Fruit fly (Drosophila melanogaster) whole organism, prepupa: Measurements from ENCODE around the gene CG15818.

Experiments used
- Blimp-1 ChIP-seq: fragments of 200-800 bp; sonication (Bioruptor generic); optimal IDR thresholded peaks from 3 replicates; lab custom pipeline; 2017; ENCODE audit warnings: missing biosample characterization, missing genetic modification characterization, mild to moderate bottlenecking, moderate library complexity, missing genetic modification reagents
- CG10631 ChIP-seq: fragments of 200-800 bp; sonication (Bioruptor generic); optimal IDR thresholded peaks from 2 replicates; lab custom pipeline; 2016; ENCODE audit warnings: missing biosample characterization, missing genetic modification characterization
- CG10669 ChIP-seq: fragments of 200-800 bp; sonication (Bioruptor generic); optimal IDR thresholded peaks from 3 replicates; lab custom pipeline; 2018; ENCODE audit warnings: missing biosample characterization, mild to moderate bottlenecking, missing genetic modification characterization, moderate library complexity
- CG11294 ChIP-seq: fragments of 200-800 bp; sonication (Bioruptor generic); IDR thresholded peaks from 2 replicates; pipeline ENCODE4 v1.3.6; 2022; ENCODE audit warnings: missing biosample characterization, missing genetic modification characterization
- CG11762 ChIP-seq: fragments of 200-800 bp; sonication (Bioruptor generic); optimal IDR thresholded peaks from 3 replicates; lab custom pipeline; 2016; ENCODE audit warnings: missing biosample characterization, missing genetic modification characterization; ENCODE audit not compliant: insufficient read depth
- CG11902 ChIP-seq: fragments of 200-800 bp; sonication (Bioruptor generic); optimal IDR thresholded peaks from 3 replicates; lab custom pipeline; 2016; ENCODE audit warnings: missing biosample characterization, missing genetic modification characterization
- CG15336 ChIP-seq: fragments of 200-800 bp; sonication (Bioruptor generic); IDR thresholded peaks from 2 replicates; pipeline ENCODE4 v1.3.6; 2022; ENCODE audit warnings: missing biosample characterization, missing genetic modification characterization
- CG1621 ChIP-seq: fragments of 200-800 bp; sonication (Bioruptor generic); optimal IDR thresholded peaks from 3 replicates; lab custom pipeline; 2018; ENCODE audit warnings: missing biosample characterization, mild to moderate bottlenecking, missing genetic modification characterization
- CG16779 ChIP-seq: fragments of 200-800 bp; sonication (Bioruptor generic); optimal IDR thresholded peaks from 3 replicates; lab custom pipeline; 2017; ENCODE audit warnings: missing biosample characterization, mild to moderate bottlenecking, missing genetic modification characterization
- CG3032 ChIP-seq: fragments of 200-800 bp; optimal IDR thresholded peaks from 2 replicates; lab custom pipeline; 2019; ENCODE audit warnings: missing biosample characterization, mild to moderate bottlenecking, missing genetic modification characterization, moderate library complexity
- CG32006 ChIP-seq: fragments of 200-800 bp; sonication (Bioruptor generic); optimal IDR thresholded peaks from 3 replicates; lab custom pipeline; 2017; ENCODE audit warnings: missing biosample characterization, mild to moderate bottlenecking, missing genetic modification characterization
- CG3919 ChIP-seq: fragments of 200-800 bp; sonication (Bioruptor generic); optimal IDR thresholded peaks from 3 replicates; lab custom pipeline; 2016; ENCODE audit warnings: missing biosample characterization, missing genetic modification characterization
- CG4318 ChIP-seq: fragments of 200-800 bp; sonication (Bioruptor generic); optimal IDR thresholded peaks from 3 replicates; lab custom pipeline; 2017; ENCODE audit warnings: missing biosample characterization, mild to moderate bottlenecking, missing genetic modification characterization
- CG6163 ChIP-seq: fragments of 200-800 bp; sonication (Bioruptor generic); IDR thresholded peaks from 3 replicates; pipeline ENCODE4 v1.3.6; 2022; ENCODE audit warnings: missing biosample characterization, missing genetic modification characterization
- CG6808 ChIP-seq: fragments of 200-800 bp; sonication (Bioruptor generic); optimal IDR thresholded peaks from 3 replicates; lab custom pipeline; 2017; ENCODE audit warnings: missing biosample characterization, missing genetic modification characterization, mild to moderate bottlenecking, moderate library complexity, missing genetic modification reagents
- CG6854 ChIP-seq: fragments of 200-800 bp; sonication (Bioruptor generic); optimal IDR thresholded peaks from 2 replicates; lab custom pipeline; 2017; ENCODE audit warnings: missing biosample characterization, mild to moderate bottlenecking, missing genetic modification characterization
- CG7368 ChIP-seq: fragments of 200-800 bp; sonication (Bioruptor generic); optimal IDR thresholded peaks from 3 replicates; lab custom pipeline; 2016; ENCODE audit warnings: missing biosample characterization, missing genetic modification characterization
- CG9139 ChIP-seq: fragments of 200-800 bp; sonication (Bioruptor generic); optimal IDR thresholded peaks from 3 replicates; lab custom pipeline; 2017; ENCODE audit warnings: missing biosample characterization, mild to moderate bottlenecking, missing genetic modification characterization
- Eip75B ChIP-seq: fragments of 200-800 bp; sonication (Bioruptor generic); optimal IDR thresholded peaks from 3 replicates; lab custom pipeline; 2016; ENCODE audit warnings: missing biosample characterization, missing genetic modification characterization
- Eip78C ChIP-seq: fragments of 200-800 bp; sonication (Bioruptor generic); peaks from one replicate; lab custom pipeline; 2016; ENCODE audit warnings: missing biosample characterization, missing genetic modification characterization
- Eip93F ChIP-seq: fragments of 200-800 bp; sonication (Bioruptor generic); optimal IDR thresholded peaks from 2 replicates; lab custom pipeline; 2016; ENCODE audit warnings: missing biosample characterization, mild to moderate bottlenecking, missing genetic modification characterization
- Ets96B ChIP-seq: fragments of 200-800 bp; optimal IDR thresholded peaks from 2 replicates; lab custom pipeline; 2019; ENCODE audit warnings: missing biosample characterization, mild to moderate bottlenecking, missing genetic modification characterization, moderate library complexity
- Hr38 ChIP-seq: sonication (Bioruptor generic); optimal IDR thresholded peaks from 2 replicates; lab custom pipeline; 2016; ENCODE audit warnings: missing biosample characterization, missing genetic modification characterization
- Hr39 ChIP-seq: fragments of 200-800 bp; sonication (Bioruptor generic); optimal IDR thresholded peaks from 2 replicates; lab custom pipeline; 2016; ENCODE audit warnings: missing biosample characterization, missing genetic modification characterization
- Lpt ChIP-seq: fragments of 200-800 bp; sonication (Bioruptor generic); optimal IDR thresholded peaks from 3 replicates; lab custom pipeline; 2016; ENCODE audit warnings: missing biosample characterization, missing genetic modification characterization
- Met ChIP-seq: fragments of 200-800 bp; sonication (Bioruptor generic); optimal IDR thresholded peaks from 3 replicates; lab custom pipeline; 2016; ENCODE audit warnings: missing biosample characterization, missing genetic modification characterization
- Sox102F ChIP-seq: fragments of 200-800 bp; sonication (Bioruptor generic); optimal IDR thresholded peaks from 2 replicates; lab custom pipeline; 2016; ENCODE audit warnings: missing biosample characterization, mild to moderate bottlenecking, missing genetic modification characterization
- Sox15 ChIP-seq: fragments of 200-800 bp; sonication (Bioruptor generic); optimal IDR thresholded peaks from 3 replicates; lab custom pipeline; 2016; ENCODE audit warnings: missing biosample characterization, missing genetic modification characterization
- cyc ChIP-seq: fragments of 200-800 bp; sonication (Bioruptor generic); optimal IDR thresholded peaks from 3 replicates; lab custom pipeline; 2016; ENCODE audit warnings: missing biosample characterization, missing genetic modification characterization
- dac ChIP-seq: fragments of 200-800 bp; sonication (Bioruptor generic); optimal IDR thresholded peaks from 2 replicates; lab custom pipeline; 2017; ENCODE audit warnings: missing biosample characterization, mild to moderate bottlenecking, missing genetic modification characterization
- dsx ChIP-seq: fragments of 200-800 bp; optimal IDR thresholded peaks from 3 replicates; lab custom pipeline; 2019; ENCODE audit warnings: missing biosample characterization, mild to moderate bottlenecking, missing genetic modification characterization, moderate library complexity; ENCODE audit not compliant: poor library complexity, severe bottlenecking
- eg ChIP-seq: fragments of 200-800 bp; sonication (Bioruptor generic); IDR thresholded peaks from 3 replicates; pipeline ENCODE4 v1.3.6; 2022; ENCODE audit warnings: missing biosample characterization, missing genetic modification characterization
- esn ChIP-seq: fragments of 200-800 bp; sonication (Bioruptor generic); optimal IDR thresholded peaks from 2 replicates; lab custom pipeline; 2016; ENCODE audit warnings: missing biosample characterization, mild to moderate bottlenecking, missing genetic modification characterization, moderate library complexity
- fd59A ChIP-seq: fragments of 200-800 bp; sonication (Bioruptor generic); optimal IDR thresholded peaks from 2 replicates; lab custom pipeline; 2017; ENCODE audit warnings: missing biosample characterization, mild to moderate bottlenecking, missing genetic modification characterization, missing genetic modification reagents
- fkh ChIP-seq: fragments of 200-800 bp; sonication (Bioruptor generic); optimal IDR thresholded peaks from 3 replicates; lab custom pipeline; 2017; ENCODE audit warnings: missing biosample characterization, mild to moderate bottlenecking, missing genetic modification characterization, moderate library complexity
- lz ChIP-seq: fragments of 200-800 bp; sonication (Bioruptor generic); optimal IDR thresholded peaks from 3 replicates; lab custom pipeline; 2016; ENCODE audit warnings: missing biosample characterization, missing genetic modification characterization
- net ChIP-seq: fragments of 200-800 bp; sonication (Bioruptor generic); optimal IDR thresholded peaks from 3 replicates; lab custom pipeline; 2016; ENCODE audit warnings: missing biosample characterization, missing genetic modification characterization
- pdm3 ChIP-seq: fragments of 200-800 bp; sonication (Bioruptor generic); optimal IDR thresholded peaks from 3 replicates; lab custom pipeline; 2016; ENCODE audit warnings: missing biosample characterization, missing genetic modification characterization
- salr ChIP-seq, 2 experiments: fragments of 200-800 bp; sonication (Bioruptor generic); optimal IDR thresholded peaks; 3 replicates each; lab custom pipeline; 2016 to 2018; ENCODE audit warnings: missing biosample characterization in 2 of 2, missing genetic modification characterization in 2 of 2, mild to moderate bottlenecking in 1 of 2
- spab ChIP-seq: fragments of 200-800 bp; sonication (Bioruptor generic); optimal IDR thresholded peaks from 2 replicates; lab custom pipeline; 2017; ENCODE audit warnings: missing biosample characterization, mild to moderate bottlenecking, missing genetic modification characterization, missing genetic modification reagents
- ss ChIP-seq, 2 experiments: fragments of 200-800 bp; sonication (Bioruptor generic); optimal IDR thresholded peaks; 2 replicates in 1 of 2; 3 replicates in 1 of 2; lab custom pipeline; 2017 to 2018; ENCODE audit warnings: mild to moderate bottlenecking in 2 of 2, missing biosample characterization in 2 of 2, missing genetic modification characterization in 2 of 2, moderate library complexity in 1 of 2
- svp ChIP-seq: fragments of 200-800 bp; sonication (Bioruptor generic); peaks from one replicate; lab custom pipeline; 2016; ENCODE audit warnings: missing biosample characterization, missing genetic modification characterization
- topi ChIP-seq: fragments of 200-800 bp; sonication (Bioruptor generic); optimal IDR thresholded peaks from 3 replicates; lab custom pipeline; 2016; ENCODE audit warnings: missing biosample characterization, missing genetic modification characterization
- vri ChIP-seq: fragments of 200-800 bp; sonication (Bioruptor generic); optimal IDR thresholded peaks from 3 replicates; lab custom pipeline; 2016; ENCODE audit warnings: missing biosample characterization, mild to moderate bottlenecking, missing genetic modification characterization

CG15818 gene

dm6 chr2L:7420305-7421287 lies 9.9 kb downstream of the CG15818 start (continued):
- TF ChIP-seq cyc (GFP tag; lab: Kevin White, UChicago) (peak; percentile 74), fkh (GFP tag; lab: Kevin White, UChicago) (no peak), net (GFP tag; lab: Kevin White, UChicago) (peak; percentile 76), lz (peak; percentile 87), ss (GFP tag; optimal IDR thresholded peaks at IDR 0.05; lab: Kevin White, UChicago) (peak; percentile 90 to 91), svp (GFP tag; lab: Kevin White, UChicago) (peak; percentile 94), fd59A (peak; percentile 94), CG6854 (peak; percentile 26), CG11294 (GFP tag; lab: Robert Waterston, UW) (peak; percentile 61), Eip93F (GFP tag; lab: Kevin White, UChicago) (peak; percentile 66), salr (GFP tag; optimal IDR thresholded peaks at IDR 0.05; lab: Kevin White, UChicago) (peak; percentile 63 to 90), Sox102F (GFP tag; lab: Kevin White, UChicago) (peak; percentile 81), CG3919 (peak; percentile 86), CG4318 (GFP tag; lab: Kevin White, UChicago) (peak; percentile 57), Eip75B (peak; percentile 80), vri (GFP tag; lab: Kevin White, UChicago) (peak; percentile 78), CG32006 (GFP tag; lab: Kevin White, UChicago) (peak; percentile 80), Blimp-1 (peak; percentile 35), Eip78C (GFP tag; lab: Kevin White, UChicago) (peak; percentile 95), CG16779 (tag; lab: Kevin White, UChicago) (peak; percentile 70), Hr38 (GFP tag; lab: Kevin White, UChicago) (no peak), topi (GFP tag; lab: Kevin White, UChicago) (peak; percentile 89), CG10631 (peak; percentile 91), Hr39 (GFP tag; lab: Kevin White, UChicago) (peak; percentile 77), CG11762 (GFP tag; lab: Kevin White, UChicago) (peak; percentile 81), CG1621 (tag; lab: Kevin White, UChicago) (peak; percentile 94)

dm6 chr2L:7422429-7423283 lies 11.9 kb downstream of the CG15818 start:
- TF ChIP-seq CG10669 = peak; percentile 41
- peak; percentile 74 for TF ChIP-seq CG6808
- peak; percentile 36 for TF ChIP-seq CG9139 (GFP tag; lab: Kevin White, UChicago)
- peak; percentile 70 for TF ChIP-seq CG3919
- TF ChIP-seq eg = peak; percentile 68; the same call in 1 of the 3 replicates
- peak; percentile 43 for TF ChIP-seq CG11902
- peak; percentile 72 for TF ChIP-seq spab (GFP tag; lab: Kevin White, UChicago)
- TF ChIP-seq ss (GFP tag; optimal IDR thresholded peaks at IDR 0.05; lab: Kevin White, UChicago) = peak; percentile 43 to 64
- TF ChIP-seq dac = peak; percentile 64
- TF ChIP-seq Blimp-1 = peak; percentile 64
- TF ChIP-seq esn (GFP tag; lab: Kevin White, UChicago) = peak; percentile 92
- peak in 1 of 2 experiments; percentile 91 for TF ChIP-seq salr (GFP tag; optimal IDR thresholded peaks at IDR 0.05; lab: Kevin White, UChicago)
- peak; percentile 77 for TF ChIP-seq Lpt
- no peak for TF ChIP-seq Eip93F (GFP tag; lab: Kevin White, UChicago)
- TF ChIP-seq Met = peak; percentile 75
- peak; percentile 66 for TF ChIP-seq CG3032 (tag; lab: Kevin White, UChicago)
- peak; percentile 69 for TF ChIP-seq cyc (GFP tag; lab: Kevin White, UChicago)
- peak; percentile 80 for TF ChIP-seq Sox15 (GFP tag; lab: Kevin White, UChicago)
- TF ChIP-seq Eip75B = peak; percentile 79
- peak; percentile 82 for TF ChIP-seq Hr39 (GFP tag; lab: Kevin White, UChicago)
- TF ChIP-seq Ets96B (tag; lab: Kevin White, UChicago) = peak; percentile 33
- TF ChIP-seq Hr38 (GFP tag; lab: Kevin White, UChicago) = no peak
- TF ChIP-seq dsx (GFP tag; lab: Kevin White, UChicago) = peak; percentile 98
- TF ChIP-seq Eip78C (GFP tag; lab: Kevin White, UChicago) = peak; percentile 97
- no peak for TF ChIP-seq CG7368
- peak; percentile 77 for TF ChIP-seq CG15336 (GFP tag; lab: Robert Waterston, UW)
- peak; percentile 83 for TF ChIP-seq pdm3 (GFP tag; lab: Kevin White, UChicago)
- TF ChIP-seq fkh (GFP tag; lab: Kevin White, UChicago) = no peak
- TF ChIP-seq CG6163 (GFP tag; lab: Robert Waterston, UW) = peak; percentile 89
